Fruit fly (Drosophila melanogaster) whole organism, adult: ENCODE data around the gene Cp19.
A peak's percentile ranks its signal among the peaks of the same experiment; 100 is the strongest.

ENCODE experiments used
- CG11617 ChIP-seq: fragments of 200-800 bp; sonication (Bioruptor generic); optimal IDR thresholded peaks from 2 replicates; lab custom pipeline; 2017; ENCODE audit warnings: mild to moderate bottlenecking, missing biosample characterization, missing genetic modification reagents, missing genetic modification characterization
- CG14711 ChIP-seq: fragments of 200-800 bp; sonication (Bioruptor generic); optimal IDR thresholded peaks from 2 replicates; lab custom pipeline; 2018; ENCODE audit warnings: missing biosample characterization, mild to moderate bottlenecking, missing genetic modification characterization, moderate library complexity
- CG1620 ChIP-seq: fragments of 200-800 bp; sonication (Bioruptor generic); optimal IDR thresholded peaks from 2 replicates; lab custom pipeline; 2016; ENCODE audit warnings: missing biosample characterization, missing genetic modification characterization
- CG5204 ChIP-seq: fragments of 200-800 bp; sonication (Bioruptor generic); optimal IDR thresholded peaks from 2 replicates; lab custom pipeline; 2016; ENCODE audit warnings: missing biosample characterization, missing genetic modification characterization
- CG7101 ChIP-seq: fragments of 200-800 bp; sonication (Bioruptor generic); optimal IDR thresholded peaks from 2 replicates; lab custom pipeline; 2018; ENCODE audit warnings: missing biosample characterization, mild to moderate bottlenecking, missing genetic modification characterization, moderate library complexity
- cnc ChIP-seq, 2 experiments: fragments of >200 bp; optimal IDR thresholded peaks; 2 replicates each; lab custom pipeline; 2017
- kay ChIP-seq: fragments of 200-800 bp; sonication (Bioruptor generic); peaks from one replicate; lab custom pipeline; 2016; ENCODE audit warnings: missing biosample characterization, missing genetic modification characterization, borderline replicate concordance
- tj ChIP-seq: fragments of 200-800 bp; sonication (Bioruptor generic); optimal IDR thresholded peaks from 3 replicates; lab custom pipeline; 2017; ENCODE audit warnings: missing biosample characterization, mild to moderate bottlenecking, missing genetic modification characterization, moderate library complexity
- toe ChIP-seq: fragments of 200-800 bp; sonication (Bioruptor generic); optimal IDR thresholded peaks from 2 replicates; lab custom pipeline; 2016; ENCODE audit warnings: missing biosample characterization, missing genetic modification characterization

dm6 chr3L:8693558-8694502 is 35.8 kb upstream of the Cp19 start:
- no peak for TF ChIP-seq CG11617
- no peak for TF ChIP-seq toe (GFP tag; lab: Kevin White, UChicago)
- TF ChIP-seq cnc (optimal IDR thresholded peaks at IDR 0.05; lab: Kevin White, UChicago): no peak
- TF ChIP-seq CG5204 (GFP tag; lab: Kevin White, UChicago): no peak
- no peak for TF ChIP-seq CG14711
- no peak for TF ChIP-seq tj (GFP tag; lab: Kevin White, UChicago)
- TF ChIP-seq kay: peak; percentile 79
- TF ChIP-seq CG1620 (GFP tag; lab: Kevin White, UChicago): no peak
- TF ChIP-seq CG7101: no peak
